Fruit fly (Drosophila melanogaster) whole organism, larva: ENCODE data around the gene CG31269.

Experiments used
- noc ChIP-seq: fragments of 200-800 bp; sonication (Bioruptor generic); optimal IDR thresholded peaks from 3 replicates; lab custom pipeline; 2019; ENCODE audit warnings: missing biosample characterization, mild to moderate bottlenecking, missing genetic modification characterization, moderate library complexity

The CG31269 gene

DNA sequence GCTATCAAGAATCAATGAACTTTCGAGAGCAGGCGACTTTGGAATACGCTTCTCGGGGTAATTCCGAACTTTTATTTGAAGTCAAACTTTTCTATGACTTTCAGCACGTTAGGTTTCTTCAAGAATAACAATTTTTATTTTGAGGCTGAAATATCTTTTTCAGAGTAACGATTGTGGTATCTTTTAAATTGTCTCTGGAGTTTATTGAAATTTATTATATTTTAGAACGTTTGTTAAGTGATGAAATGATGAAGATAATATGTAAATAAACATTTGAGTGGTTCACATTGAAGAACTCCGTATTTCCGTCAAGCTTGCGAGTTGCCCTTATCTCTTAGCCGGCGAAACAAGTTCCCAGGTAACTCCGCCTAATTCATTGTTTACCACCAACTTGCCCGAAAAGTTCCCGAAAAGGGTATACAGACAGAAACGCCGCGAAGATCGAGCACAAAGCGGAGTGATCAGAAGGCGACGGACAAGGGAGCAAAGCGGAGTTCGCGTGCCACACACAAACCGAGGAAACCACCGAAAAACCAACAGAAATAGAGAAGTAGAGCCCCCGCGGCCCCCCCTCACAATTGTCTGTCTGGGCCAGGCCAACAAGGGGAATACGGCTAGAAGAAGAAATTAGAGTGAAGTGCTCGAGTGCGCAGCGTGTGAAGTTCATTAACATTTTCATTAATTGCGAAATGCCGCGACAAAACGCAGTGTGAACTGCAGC, 9.2 kb upstream of the CG31269 start:
- TF ChIP-seq noc (tag; lab: Kevin White, UChicago) = peak; percentile 34

DNA sequence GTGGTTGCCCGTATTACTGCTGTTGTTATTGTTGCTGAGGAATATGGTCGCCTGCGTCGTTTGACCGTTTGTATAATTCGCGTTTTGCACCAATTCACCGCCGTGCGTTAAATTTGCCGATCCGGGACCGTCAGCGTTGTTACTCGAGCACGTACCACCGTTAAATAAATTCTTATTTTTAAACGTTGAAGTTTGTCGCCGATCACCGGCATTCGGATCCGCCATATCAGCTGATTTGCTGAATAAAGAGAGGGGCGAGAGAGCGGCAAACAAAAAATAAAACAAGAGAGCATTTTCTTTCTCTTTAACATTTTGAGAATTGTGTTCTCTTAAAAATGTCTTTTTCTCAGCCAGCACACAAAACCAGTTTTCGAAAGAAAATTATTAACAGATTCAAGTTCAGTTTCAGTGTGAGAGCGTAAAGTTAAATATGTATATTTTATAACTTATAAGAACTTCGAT, 8.0 kb upstream of the CG31269 start:
- TF ChIP-seq noc (tag; lab: Kevin White, UChicago) = peak; percentile 35

DNA sequence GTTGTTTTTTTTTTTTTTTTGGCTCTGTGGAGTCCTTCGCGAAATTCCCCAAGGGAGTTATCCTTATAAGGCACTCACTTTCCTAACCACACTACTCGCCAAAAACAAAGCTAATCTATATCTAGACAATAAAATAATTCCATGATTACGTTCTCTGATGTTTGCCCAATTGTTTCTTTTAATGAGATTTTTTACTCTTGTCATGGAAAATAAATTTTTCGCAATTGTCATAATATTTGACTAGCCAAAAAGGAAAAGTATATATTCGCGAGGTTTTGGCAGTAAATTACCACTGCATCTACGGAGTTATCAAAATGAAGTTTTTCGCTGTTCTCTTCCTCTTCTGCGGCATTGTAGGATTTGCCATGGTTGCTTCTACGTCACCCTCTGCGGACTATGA, 6.8 kb upstream of the CG31269 start, which contains the start of gene CG34278:
TSS of gene CG34278 (plus strand) at position 301 of the 400 bp plus-strand sequence.
- TF ChIP-seq noc (tag; lab: Kevin White, UChicago) = no peak

DNA sequence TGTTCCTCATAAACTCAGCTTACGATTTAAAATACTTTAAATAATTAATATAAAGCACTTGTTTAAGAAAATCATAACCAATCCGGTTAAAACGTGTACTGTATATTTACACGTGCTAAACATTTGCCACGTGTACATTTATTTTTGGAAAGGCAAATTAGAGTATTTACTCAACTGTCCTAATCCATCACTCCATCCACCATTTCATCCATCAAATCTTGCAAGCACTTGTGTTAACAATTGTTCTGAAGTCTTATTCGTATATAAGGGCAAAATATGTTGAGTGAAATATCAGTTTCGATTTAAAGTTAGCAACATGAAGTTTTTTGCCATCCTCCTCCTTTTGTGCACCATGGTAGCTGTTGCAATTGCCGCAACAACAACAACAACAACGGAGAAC, 5.6 kb upstream of the CG31269 start, which contains the start of gene CG42779:
TSS of gene CG42779 (plus strand) at position 301 of the 400 bp plus-strand sequence.
- TF ChIP-seq noc (tag; lab: Kevin White, UChicago) = no peak

DNA sequence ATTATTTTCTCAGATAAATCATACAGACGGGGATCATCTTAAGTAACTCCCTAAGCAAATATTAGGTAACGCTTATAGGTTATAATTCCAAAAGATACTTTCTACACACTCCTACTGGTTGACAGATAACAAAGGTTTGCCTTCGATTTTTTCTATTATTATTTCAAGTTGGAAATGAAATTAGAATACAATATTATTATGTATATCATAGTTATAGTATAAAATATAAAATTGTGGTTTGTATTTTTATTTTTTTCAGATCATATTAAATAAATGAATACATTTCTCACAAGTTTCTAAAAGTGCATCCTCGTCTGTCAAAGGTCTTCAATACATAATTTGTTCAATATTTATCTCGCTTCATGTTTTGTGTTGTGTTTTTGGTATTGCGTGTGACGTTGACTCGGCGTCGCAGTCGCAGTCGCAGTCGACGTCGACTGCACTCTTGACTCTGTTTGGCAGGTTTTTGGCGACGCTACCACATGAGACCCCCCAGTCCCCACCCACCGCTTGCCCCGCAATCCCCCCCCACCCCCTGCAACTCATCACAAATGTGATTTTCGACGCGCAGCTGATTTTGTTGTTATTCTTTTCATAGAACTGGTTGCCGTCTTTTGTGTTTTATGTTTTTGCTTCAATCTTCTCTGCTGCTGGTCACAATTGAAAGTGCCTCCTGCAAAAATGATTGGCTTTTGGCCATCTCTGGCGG, 4.0 kb upstream of the CG31269 start:
- no peak for TF ChIP-seq noc (tag; lab: Kevin White, UChicago)

DNA sequence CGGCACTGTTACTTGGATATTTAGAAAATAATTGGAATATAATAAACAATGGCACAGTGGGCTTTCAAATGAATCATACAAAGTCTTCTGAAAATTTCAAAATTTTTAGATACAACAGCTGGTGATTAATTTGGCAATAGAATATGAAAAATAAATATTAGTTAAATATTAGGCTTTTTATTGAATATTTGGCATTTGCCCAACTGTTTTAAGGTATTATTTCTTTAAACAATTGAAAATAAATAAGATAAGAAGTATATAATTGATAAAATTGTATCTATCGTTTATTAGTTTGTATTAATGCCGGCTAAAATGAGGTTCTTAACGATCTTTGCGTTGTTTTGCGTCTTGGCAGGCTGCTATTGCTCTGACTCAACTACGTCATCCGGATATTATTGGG, 2.7 kb upstream of the CG31269 start, which contains the start of gene CG45079:
TSS of gene CG45079 (plus strand) at position 301 of the 400 bp plus-strand sequence.
- TF ChIP-seq noc (tag; lab: Kevin White, UChicago) = no peak

DNA sequence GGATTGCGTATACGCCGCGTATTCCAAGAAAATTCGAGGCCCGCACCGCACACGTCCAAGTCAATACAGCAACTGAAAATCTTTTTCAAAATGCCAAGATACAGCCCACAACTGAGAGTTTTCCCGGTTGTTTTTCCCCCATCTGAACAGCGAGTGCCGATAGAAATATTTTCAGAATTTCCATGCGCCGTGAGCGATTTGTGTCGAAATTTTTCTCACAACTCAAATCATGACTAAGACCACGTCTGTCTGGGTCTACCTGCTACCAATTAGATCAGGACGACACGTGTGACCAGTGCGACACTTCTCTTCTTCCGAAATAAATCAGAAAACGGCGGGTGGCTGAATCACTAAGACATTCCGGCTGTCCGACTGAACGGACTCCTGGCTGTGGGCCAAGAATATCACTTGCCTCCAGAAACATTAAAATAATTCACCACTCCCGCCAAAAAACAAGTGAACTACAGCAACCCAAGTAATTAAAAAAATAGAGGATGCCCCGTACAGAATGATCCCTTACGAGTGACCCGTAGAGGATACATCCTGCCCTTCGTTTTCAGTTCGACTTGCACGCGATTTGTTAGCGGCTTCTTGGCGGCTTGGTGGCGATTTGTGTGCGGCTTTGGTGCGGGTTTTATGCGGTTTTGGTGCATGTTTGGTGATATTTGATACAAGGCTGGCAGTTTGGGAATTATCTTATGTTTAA, 1.4 kb upstream of the CG31269 start, which contains the start of gene cher:
TSS of gene cher (minus strand) at position 51 of the 706 bp plus-strand sequence.
- no peak for TF ChIP-seq noc (tag; lab: Kevin White, UChicago)

DNA sequence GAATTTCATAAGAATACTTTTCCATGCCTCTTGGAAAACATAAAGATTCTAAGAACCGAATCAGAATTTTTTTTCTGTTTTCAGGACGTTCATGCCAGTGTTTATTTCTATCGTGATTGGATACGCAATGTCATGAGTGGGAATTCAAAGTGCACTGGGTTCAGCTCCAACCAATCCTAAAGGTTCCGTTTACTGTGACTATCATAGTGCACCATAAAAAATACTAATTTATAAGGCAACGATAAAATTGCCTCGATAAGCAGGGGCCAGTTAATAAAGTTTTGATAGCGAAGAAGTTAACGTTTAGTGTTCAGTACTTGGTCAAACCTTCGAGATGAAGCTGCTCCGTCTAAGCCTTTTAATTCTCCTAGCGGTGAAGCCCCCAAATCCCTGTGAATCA, 986 bp downstream of the CG31269 start, which contains the start of gene CG31265:
TSS of gene CG31265 (plus strand) at position 301 of the 400 bp plus-strand sequence.
- TF ChIP-seq noc (tag; lab: Kevin White, UChicago) = no peak

DNA sequence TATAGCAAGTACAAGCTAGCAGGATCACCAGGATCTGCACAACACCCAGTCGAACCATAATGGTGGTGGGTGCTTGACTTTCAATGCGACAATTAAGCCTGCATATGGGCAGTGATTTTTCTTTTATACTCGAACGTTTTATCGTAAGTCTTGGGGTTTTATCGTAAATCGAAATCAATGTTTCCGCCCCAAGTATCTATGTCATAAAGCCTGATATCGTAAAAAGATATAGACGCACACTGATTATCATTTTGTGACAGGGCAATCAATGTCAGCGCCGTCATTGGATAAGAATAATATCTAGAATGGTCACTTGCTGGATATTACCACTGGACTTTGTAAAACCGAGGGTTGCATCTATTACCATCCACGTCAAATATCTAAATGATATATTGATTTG, 3.4 kb downstream of the CG31269 start, which contains the start of gene CG17475:
TSS of gene CG17475 (minus strand) at position 101 of the 400 bp plus-strand sequence.
- no peak for TF ChIP-seq noc (tag; lab: Kevin White, UChicago)

DNA sequence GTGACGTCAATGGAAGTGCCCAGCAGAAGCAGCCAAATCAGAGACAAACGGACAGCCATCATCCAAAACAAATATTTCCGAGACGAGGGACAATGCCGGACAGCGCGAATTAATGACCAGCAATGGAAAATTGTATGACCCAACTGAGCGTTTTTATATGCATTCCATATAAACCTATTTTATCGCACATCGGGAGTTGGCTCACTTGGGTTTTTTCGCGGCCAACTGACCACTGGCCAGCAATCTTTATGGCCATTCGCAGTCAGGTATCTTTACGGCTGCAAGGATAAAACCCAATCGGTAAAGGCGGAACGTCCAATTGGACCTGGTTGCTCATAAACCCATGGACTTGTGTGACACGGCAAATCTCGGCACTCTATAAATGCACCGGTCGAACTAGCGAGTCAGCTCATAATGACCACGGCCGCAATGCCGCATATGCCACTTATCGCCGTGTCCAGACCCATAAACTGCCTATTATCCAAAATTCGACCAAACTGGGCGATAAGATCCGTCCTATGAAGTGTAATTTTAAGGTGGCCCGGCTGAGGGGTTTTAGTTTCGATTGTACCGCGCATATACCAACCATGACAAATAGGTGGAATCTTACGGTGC, 5.3 kb downstream of the CG31269 start, which contains the start of the genes CG4053 and CG31266:
TSS of gene CG4053 (minus strand) at position 101 of the 615 bp plus-strand sequence.
TSS of gene CG31266 (plus strand) at position 565 of the 615 bp plus-strand sequence.
- TF ChIP-seq noc (tag; lab: Kevin White, UChicago) = no peak

DNA sequence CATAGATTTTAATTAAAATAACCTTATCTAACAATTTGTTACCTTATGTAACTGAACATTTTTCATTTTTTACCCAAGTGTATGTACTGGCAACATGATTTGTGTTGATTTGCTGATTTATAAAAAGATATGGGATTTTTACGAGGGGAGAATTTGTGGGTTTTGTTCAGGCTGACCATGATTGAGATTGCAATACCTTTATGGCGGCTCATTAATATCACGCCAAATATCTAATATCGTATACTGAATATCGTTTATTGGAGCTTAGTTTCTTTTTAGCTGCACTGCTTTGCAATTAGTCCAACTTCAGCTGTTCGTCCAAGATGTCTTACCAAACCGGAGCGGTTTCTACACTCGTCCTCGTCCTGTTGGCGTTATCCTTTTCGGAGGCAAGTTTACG, 7.0 kb downstream of the CG31269 start, which contains the start of gene CG31267:
TSS of gene CG31267 (plus strand) at position 301 of the 400 bp plus-strand sequence.
- TF ChIP-seq noc (tag; lab: Kevin White, UChicago) = no peak

DNA sequence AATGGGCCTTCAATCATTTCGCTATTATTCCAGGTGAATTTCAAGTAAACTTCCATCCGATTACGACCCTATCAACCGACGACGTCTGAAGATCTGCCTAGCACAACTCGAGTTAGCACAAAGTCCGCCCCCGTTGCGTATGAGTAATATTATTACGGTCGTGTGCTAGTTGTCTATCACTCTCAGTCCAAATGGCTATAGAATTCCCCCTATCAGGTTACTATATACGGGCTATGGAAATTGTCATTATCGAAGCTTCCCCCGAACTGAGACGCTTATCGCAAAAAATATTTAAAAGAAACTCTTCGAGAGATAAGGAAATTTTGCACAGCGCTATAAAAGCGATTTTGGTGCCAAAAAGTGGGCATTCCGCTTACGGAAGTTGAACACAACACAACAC, 8.8 kb downstream of the CG31269 start, which contains the start of gene CG5246:
TSS of gene CG5246 (plus strand) at position 365 of the 400 bp plus-strand sequence.
- peak; percentile 12 for TF ChIP-seq noc (tag; lab: Kevin White, UChicago)

DNA sequence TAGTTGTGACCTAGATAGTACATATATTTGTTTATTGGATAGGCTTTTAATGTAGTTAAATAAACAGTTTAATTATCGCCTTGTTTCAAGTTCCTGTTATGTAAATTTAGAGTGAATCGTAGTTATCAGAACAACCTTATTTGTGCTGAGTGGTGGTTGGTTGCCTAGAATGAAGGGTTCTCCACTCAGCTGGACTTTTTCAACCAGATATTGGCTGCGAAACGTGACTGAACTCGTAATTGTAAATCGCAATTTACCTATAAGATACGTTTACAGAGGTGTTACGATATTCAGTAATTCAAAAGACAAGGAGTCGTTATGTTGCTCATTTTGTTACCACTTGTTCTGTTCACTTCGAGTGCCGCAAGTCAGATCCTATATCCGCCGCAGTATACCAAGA, 10.7 kb downstream of the CG31269 start, which contains the start of gene CG5255:
TSS of gene CG5255 (plus strand) at position 301 of the 400 bp plus-strand sequence.
- no peak for TF ChIP-seq noc (tag; lab: Kevin White, UChicago)

DNA sequence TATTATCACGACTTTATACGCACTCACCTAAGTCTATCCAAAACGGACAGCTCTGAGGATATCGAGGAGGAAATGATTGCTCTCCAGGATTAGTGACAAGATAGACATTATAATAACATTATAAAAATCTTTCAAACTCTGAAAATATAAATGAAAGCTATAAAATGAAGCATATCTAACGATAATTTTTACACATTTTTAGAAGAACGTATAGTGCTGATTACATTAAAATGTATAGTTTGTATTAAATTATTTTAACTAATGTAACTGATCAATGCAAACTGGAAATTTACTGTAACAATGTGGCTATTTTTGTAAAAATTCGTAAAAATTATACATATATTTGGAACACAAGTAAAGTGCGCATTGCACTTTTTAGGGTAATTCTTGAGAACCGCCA, 11.8 kb downstream of the CG31269 start, which contains the start of gene CG5265:
TSS of gene CG5265 (plus strand) at position 301 of the 400 bp plus-strand sequence.
- TF ChIP-seq noc (tag; lab: Kevin White, UChicago) = no peak
